Worm (Caenorhabditis elegans): Measurements from ENCODE around the gene T24F1.7.

The T24F1.7 gene

ce11 chrII:11333846-11334638 is 21.7 kb downstream of the T24F1.7 start (continued):
- TF ChIP-seq nhr-47 (tag; optimal IDR thresholded peaks at IDR 0.05): no peak
- peak; percentile 9 for TF ChIP-seq mep-1 (tag; optimal IDR thresholded peaks at IDR 0.05)
- TF ChIP-seq lin-35 (GFP tag; optimal IDR thresholded peaks at IDR 0.05): peak in 1 of 2 experiments; percentile 65
- peak; percentile 62 for TF ChIP-seq snpc-4 (tag; optimal IDR thresholded peaks at IDR 0.05)
- peak; percentile 16 for TF ChIP-seq nhr-90 (tag; optimal IDR thresholded peaks at IDR 0.05; ENCODE audit: poor library complexity)
- TF ChIP-seq C34B4.2 (tag; optimal IDR thresholded peaks at IDR 0.05): no peak
- TF ChIP-seq hlh-4 (tag; optimal IDR thresholded peaks at IDR 0.05): no peak
- no peak for TF ChIP-seq lir-3 (tag; optimal IDR thresholded peaks at IDR 0.05; ENCODE audit: poor library complexity)
- TF ChIP-seq elt-2 (tag; optimal IDR thresholded peaks at IDR 0.05): peak; percentile 34
- peak in 1 of 2 experiments; percentile 38 for TF ChIP-seq efl-1 (optimal IDR thresholded peaks at IDR 0.05)
- peak; percentile 42 to 71 for TF ChIP-seq efl-1 (GFP tag; optimal IDR thresholded peaks at IDR 0.05 in 1 of 2)
- TF ChIP-seq unc-130 (tag; optimal IDR thresholded peaks at IDR 0.05): no peak
- TF ChIP-seq rnt-1 (tag; optimal IDR thresholded peaks at IDR 0.05): no peak
- TF ChIP-seq nhr-28 (tag; optimal IDR thresholded peaks at IDR 0.05): no peak
- no peak for TF ChIP-seq lsy-2 (tag; optimal IDR thresholded peaks at IDR 0.05)

ce11 chrII:11335670-11336069 is 23.3 kb downstream of the T24F1.7 start:
- TF ChIP-seq grh-1 (GFP tag; IDR thresholded peaks at IDR 0.05) (no peak), ceh-82 (tag; optimal IDR thresholded peaks at IDR 0.05) (peak in 1 of 3 experiments; percentile 9), ces-1 (GFP tag; optimal IDR thresholded peaks at IDR 0.05) (peak; percentile 19), nhr-47 (tag; optimal IDR thresholded peaks at IDR 0.05) (peak; percentile 12), lsy-2 (tag; optimal IDR thresholded peaks at IDR 0.05) (peak in 1 of 2 experiments; percentile 22), fkh-10 (GFP tag; optimal IDR thresholded peaks at IDR 0.05) (peak; percentile 39), unc-86 (tag; optimal IDR thresholded peaks at IDR 0.05) (peak; percentile 19), lin-14 (GFP tag; optimal IDR thresholded peaks at IDR 0.05) (peak; percentile 75), zag-1 (tag; optimal IDR thresholded peaks at IDR 0.05) (no peak)

ce11 chrII:11336163-11336562 is 23.8 kb downstream of the T24F1.7 start:
- TF ChIP-seq unc-62 (GFP tag; optimal IDR thresholded peaks at IDR 0.05) (no peak), swsn-7 (tag; optimal IDR thresholded peaks at IDR 0.05) (no peak), unc-130 (tag; optimal IDR thresholded peaks at IDR 0.05) (no peak), ztf-4 (tag; optimal IDR thresholded peaks at IDR 0.05) (no peak), ces-1 (GFP tag; optimal IDR thresholded peaks at IDR 0.05) (no peak), mef-2 (tag; optimal IDR thresholded peaks at IDR 0.05) (no peak), ceh-82 (tag; optimal IDR thresholded peaks at IDR 0.05) (no peak), ama-1 (optimal IDR thresholded peaks at IDR 0.05) (no peak), nhr-20 (tag; optimal IDR thresholded peaks at IDR 0.05) (no peak), alr-1 (tag; optimal IDR thresholded peaks at IDR 0.05; ENCODE audit: borderline replicate concordance) (no peak), C04F5.9 (tag; optimal IDR thresholded peaks at IDR 0.05) (no peak), Y116A8C.19 (tag; optimal IDR thresholded peaks at IDR 0.05; ENCODE audit: borderline replicate concordance) (no peak), skn-1 (tag; optimal IDR thresholded peaks at IDR 0.05) (no peak), snu-23 (GFP tag; optimal IDR thresholded peaks at IDR 0.05) (no peak), lin-14 (GFP tag; optimal IDR thresholded peaks at IDR 0.05) (no peak)

- TF ChIP-seq ztf-4 (tag; optimal IDR thresholded peaks at IDR 0.05) (no peak), ceh-88 (GFP tag; IDR thresholded peaks at IDR 0.05) (no peak), fkh-4 (tag; optimal IDR thresholded peaks at IDR 0.05; ENCODE audit: borderline replicate concordance) (no peak), nhr-11 (tag; optimal IDR thresholded peaks at IDR 0.05) (no peak)
These were observed 24.4 kb downstream of the T24F1.7 start for ce11 chrII:11336640-11337241.

Measured in whole organism, L1 larva.